Worm (Caenorhabditis elegans): Measurements from ENCODE around the gene Y32G9A.3.

Gene Y32G9A.3

ce11 chrV:1892567-1893277 lies 18.5 kb upstream of the Y32G9A.3 start, which contains the start of gene zig-11 (continued):
- TF ChIP-seq unc-130 (tag; optimal IDR thresholded peaks at IDR 0.05): no peak
- TF ChIP-seq F16B12.6 (tag; optimal IDR thresholded peaks at IDR 0.05): peak; percentile 81
- no peak for TF ChIP-seq nhr-12 (tag; optimal IDR thresholded peaks at IDR 0.05)
- peak in 1 of 3 experiments; percentile 13 for TF ChIP-seq ceh-82 (tag; optimal IDR thresholded peaks at IDR 0.05)
- TF ChIP-seq unc-30 (tag; optimal IDR thresholded peaks at IDR 0.05): no peak
- peak; percentile 76 for TF ChIP-seq nhr-85 (tag)
- peak; percentile 61; the same call in 1 of the 2 replicates for TF ChIP-seq grh-1 (GFP tag; IDR thresholded peaks at IDR 0.05)
- TF ChIP-seq efl-1 (optimal IDR thresholded peaks at IDR 0.05): peak; percentile 74 to 85
- peak; percentile 88 to 98 for TF ChIP-seq efl-1 (GFP tag; optimal IDR thresholded peaks at IDR 0.05 in 1 of 2)
- no peak for TF ChIP-seq lin-13 (GFP tag; optimal IDR thresholded peaks at IDR 0.05)
- no peak for TF ChIP-seq mab-9 (GFP tag; IDR thresholded peaks at IDR 0.05)
- TF ChIP-seq nhr-19 (GFP tag; conservative IDR thresholded peaks at IDR 0.05): no peak
- no peak for TF ChIP-seq mef-2 (tag; optimal IDR thresholded peaks at IDR 0.05)
- TF ChIP-seq sptf-1 (tag; optimal IDR thresholded peaks at IDR 0.05): no peak
- TF ChIP-seq vab-15 (tag; optimal IDR thresholded peaks at IDR 0.05): no peak
- no peak for TF ChIP-seq hlh-17 (GFP tag; optimal IDR thresholded peaks at IDR 0.05; ENCODE audit: borderline replicate concordance)
- peak; percentile 78 to 93 for TF ChIP-seq lin-35 (GFP tag; optimal IDR thresholded peaks at IDR 0.05)
- TF ChIP-seq C34B4.2 (tag; optimal IDR thresholded peaks at IDR 0.05): no peak
- TF ChIP-seq ztf-4 (tag; optimal IDR thresholded peaks at IDR 0.05): no peak
- TF ChIP-seq lin-14 (GFP tag; optimal IDR thresholded peaks at IDR 0.05): no peak
- TF ChIP-seq rnt-1 (tag; optimal IDR thresholded peaks at IDR 0.05): no peak
- TF ChIP-seq ceh-8 (GFP tag; optimal IDR thresholded peaks at IDR 0.05): no peak
- peak; percentile 14 for TF ChIP-seq snu-23 (GFP tag; optimal IDR thresholded peaks at IDR 0.05)
- no peak for TF ChIP-seq tlp-1 (tag; optimal IDR thresholded peaks at IDR 0.05)
- no peak for TF ChIP-seq nhr-76 (tag; optimal IDR thresholded peaks at IDR 0.05)
- no peak for TF ChIP-seq nhr-11 (tag; optimal IDR thresholded peaks at IDR 0.05)
- peak; percentile 36 for TF ChIP-seq nhr-71 (tag; optimal IDR thresholded peaks at IDR 0.05)
- no peak for TF ChIP-seq lin-39 (tag; optimal IDR thresholded peaks at IDR 0.05)
- TF ChIP-seq ceh-90 (tag; optimal IDR thresholded peaks at IDR 0.05): no peak
- no peak for TF ChIP-seq hpl-2 (GFP tag; optimal IDR thresholded peaks at IDR 0.05)
- TF ChIP-seq lir-3 (tag; optimal IDR thresholded peaks at IDR 0.05; ENCODE audit: poor library complexity): no peak
- no peak for TF ChIP-seq unc-98 (GFP tag; IDR thresholded peaks at IDR 0.05)
- no peak for TF ChIP-seq fkh-10 (GFP tag; optimal IDR thresholded peaks at IDR 0.05)
- TF ChIP-seq pag-3 (tag; optimal IDR thresholded peaks at IDR 0.05; ENCODE audit: borderline replicate concordance, insufficient read depth): no peak
- TF ChIP-seq nhr-237 (tag; optimal IDR thresholded peaks at IDR 0.05): no peak
- TF ChIP-seq lin-15B (tag; optimal IDR thresholded peaks at IDR 0.05): no peak
- TF ChIP-seq sox-4 (tag; optimal IDR thresholded peaks at IDR 0.05): no peak
- TF ChIP-seq fkh-4 (tag; optimal IDR thresholded peaks at IDR 0.05; ENCODE audit: borderline replicate concordance): no peak
- TF ChIP-seq isw-1 (GFP tag; IDR thresholded peaks at IDR 0.05): no peak
- no peak for TF ChIP-seq aly-2 (tag; optimal IDR thresholded peaks at IDR 0.05)
- TF ChIP-seq unc-86 (tag; optimal IDR thresholded peaks at IDR 0.05): no peak

- TF ChIP-seq fkh-8 (tag; optimal IDR thresholded peaks at IDR 0.05) (peak; percentile 48), lin-35 (GFP tag; optimal IDR thresholded peaks at IDR 0.05) (no peak)
Observed at ce11 chrV:1895483-1895882, 15.7 kb upstream of the Y32G9A.3 start, which contains the start of gene nphp-2. Gene nphp-2 (plus strand): TSS chrV:1895783.

Data from whole organism, L1 larva.